Fruit fly (Drosophila melanogaster): Measurements from ENCODE around the gene sima.
A peak's percentile ranks its signal among the peaks of the same experiment; 100 is the strongest.

Gene sima

dm6 chr3R:30151300-30152109 is 93.4 kb downstream of the sima start, which contains the start of gene CG15529 (continued):
- TF ChIP-seq Eip93F (GFP tag; optimal IDR thresholded peaks at IDR 0.05) (no peak), Gug (GFP tag; IDR thresholded peaks at IDR 0.05) (peak; percentile 73), fkh (GFP tag; optimal IDR thresholded peaks at IDR 0.05) (no peak), lz (GFP tag; optimal IDR thresholded peaks at IDR 0.05) (peak; percentile 26), Lpt (GFP tag; optimal IDR thresholded peaks at IDR 0.05) (peak; percentile 31), CG34406 (GFP tag; optimal IDR thresholded peaks at IDR 0.05) (peak; percentile 56), Met (GFP tag; optimal IDR thresholded peaks at IDR 0.05) (no peak), achi (GFP tag; optimal IDR thresholded peaks at IDR 0.05) (peak; percentile 57), cyc (GFP tag; optimal IDR thresholded peaks at IDR 0.05) (peak; percentile 33), acj6 (GFP tag; optimal IDR thresholded peaks at IDR 0.05) (peak; percentile 68), CG9139 (GFP tag; optimal IDR thresholded peaks at IDR 0.05) (peak; percentile 57), Sox14 (GFP tag; optimal IDR thresholded peaks at IDR 0.05) (peak; percentile 52), CG32006 (GFP tag; optimal IDR thresholded peaks at IDR 0.05) (peak; percentile 61), CG7368 (GFP tag; optimal IDR thresholded peaks at IDR 0.05) (peak; percentile 16), Hr4 (GFP tag; optimal IDR thresholded peaks at IDR 0.05) (peak; percentile 38), CG6792 (GFP tag; optimal IDR thresholded peaks at IDR 0.05) (peak; percentile 35), CG3032 (tag; optimal IDR thresholded peaks at IDR 0.05) (peak; percentile 77), CG11902 (GFP tag; optimal IDR thresholded peaks at IDR 0.05) (peak; percentile 25), svp (GFP tag) (no peak), Eip78C (GFP tag) (peak; percentile 83), ss (GFP tag; optimal IDR thresholded peaks at IDR 0.05) (peak in 1 of 2 experiments; percentile 73), Ets21C (GFP tag; optimal IDR thresholded peaks at IDR 0.05) (peak; percentile 5), Smox (GFP tag; optimal IDR thresholded peaks at IDR 0.05) (peak; percentile 25), Ets96B (tag; optimal IDR thresholded peaks at IDR 0.05) (peak; percentile 66), OdsH (GFP tag; optimal IDR thresholded peaks at IDR 0.05) (peak; percentile 56), vri (GFP tag; optimal IDR thresholded peaks at IDR 0.05) (no peak), CG8319 (GFP tag; optimal IDR thresholded peaks at IDR 0.05) (peak; percentile 29), CG15336 (GFP tag; IDR thresholded peaks at IDR 0.05) (peak; percentile 79), dsx (GFP tag; optimal IDR thresholded peaks at IDR 0.05; ENCODE audit: poor library complexity, severe bottlenecking) (peak; percentile 51), Hr39 (GFP tag; optimal IDR thresholded peaks at IDR 0.05) (peak; percentile 27), Sox15 (GFP tag; optimal IDR thresholded peaks at IDR 0.05) (peak; percentile 43), spab (GFP tag; optimal IDR thresholded peaks at IDR 0.05) (peak; percentile 68), CG3919 (GFP tag; optimal IDR thresholded peaks at IDR 0.05) (peak; percentile 69), CG11294 (GFP tag; IDR thresholded peaks at IDR 0.05) (peak; percentile 72)

dm6 chr3R:30153864-30154263 is 95.8 kb downstream of the sima start:
- no peak for TF ChIP-seq pdm3 (GFP tag; optimal IDR thresholded peaks at IDR 0.05)
- peak; percentile 38 for TF ChIP-seq svp (GFP tag)

- TF ChIP-seq CG8119 (GFP tag; IDR thresholded peaks at IDR 0.05) = peak; percentile 61; the same call in 2 of the 3 replicates
- peak; percentile 59 for TF ChIP-seq CG32006 (GFP tag; optimal IDR thresholded peaks at IDR 0.05)
- no peak for TF ChIP-seq spab (GFP tag; optimal IDR thresholded peaks at IDR 0.05)
- no peak for TF ChIP-seq Hr39 (GFP tag; optimal IDR thresholded peaks at IDR 0.05)
- no peak for TF ChIP-seq CG6808 (GFP tag; optimal IDR thresholded peaks at IDR 0.05)
- TF ChIP-seq dac (GFP tag; optimal IDR thresholded peaks at IDR 0.05) = no peak
- no peak for TF ChIP-seq CG6276 (GFP tag; optimal IDR thresholded peaks at IDR 0.05)
- TF ChIP-seq Hr4 (GFP tag; optimal IDR thresholded peaks at IDR 0.05) = peak; percentile 36
- no peak for TF ChIP-seq cyc (GFP tag; optimal IDR thresholded peaks at IDR 0.05)
- TF ChIP-seq CG15336 (GFP tag; IDR thresholded peaks at IDR 0.05) = peak; percentile 72
- TF ChIP-seq CG4318 (GFP tag; optimal IDR thresholded peaks at IDR 0.05) = peak; percentile 20
- TF ChIP-seq pdm3 (GFP tag; optimal IDR thresholded peaks at IDR 0.05) = no peak
- no peak for TF ChIP-seq CG9139 (GFP tag; optimal IDR thresholded peaks at IDR 0.05)
- no peak for TF ChIP-seq Ets96B (tag; optimal IDR thresholded peaks at IDR 0.05)
- no peak for TF ChIP-seq CG10669 (GFP tag; optimal IDR thresholded peaks at IDR 0.05)
- no peak for TF ChIP-seq vri (GFP tag; optimal IDR thresholded peaks at IDR 0.05)
- TF ChIP-seq CG10631 (GFP tag; optimal IDR thresholded peaks at IDR 0.05) = no peak
- TF ChIP-seq CG34406 (GFP tag; optimal IDR thresholded peaks at IDR 0.05) = no peak
- TF ChIP-seq salr (GFP tag; optimal IDR thresholded peaks at IDR 0.05) = no peak
- no peak for TF ChIP-seq Eip93F (GFP tag; optimal IDR thresholded peaks at IDR 0.05)
- no peak for TF ChIP-seq OdsH (GFP tag; optimal IDR thresholded peaks at IDR 0.05)
- TF ChIP-seq Smox (GFP tag; optimal IDR thresholded peaks at IDR 0.05) = no peak
- no peak for TF ChIP-seq fkh (GFP tag; optimal IDR thresholded peaks at IDR 0.05)
- TF ChIP-seq Gug (GFP tag; IDR thresholded peaks at IDR 0.05) = 0 out of 2 replicates have a peak, but pooled peaks have one; percentile 32
- no peak for TF ChIP-seq CG11294 (GFP tag; IDR thresholded peaks at IDR 0.05)
- no peak for TF ChIP-seq dsx (GFP tag; optimal IDR thresholded peaks at IDR 0.05; ENCODE audit: poor library complexity, severe bottlenecking)
- TF ChIP-seq CG3032 (tag; optimal IDR thresholded peaks at IDR 0.05) = no peak
- TF ChIP-seq CG3919 (GFP tag; optimal IDR thresholded peaks at IDR 0.05) = peak; percentile 20
These were observed 102.3 kb downstream of the sima start, which contains the start of gene CG11498 for dm6 chr3R:30160312-30160942. TSS of gene CG11498 (minus strand) at chr3R:30160473.
